Worm (Caenorhabditis elegans) whole organism, mixed stage, embryonic: ENCODE results near the gene K09H11.4.
"Not testable (repeated sequence)": the region's sequence is repeated elsewhere in the genome, so short reads cannot be mapped to it uniquely, and the experiment has no call there.

Source experiments
- M03D4.4 ChIP-seq: sonication (generic microtip); optimal IDR thresholded peaks from 2 replicates; lab custom pipeline; 2017; ENCODE audit warnings: mild to moderate bottlenecking, missing genetic modification characterization, missing compliant biosample characterization
- bed-3 ChIP-seq: fragments of 200-800 bp; sonication (Bioruptor generic); optimal IDR thresholded peaks from 3 replicates; lab custom pipeline; 2018; ENCODE audit warnings: mild to moderate bottlenecking, missing genetic modification characterization, moderate library complexity, missing compliant biosample characterization
- blmp-1 ChIP-seq: fragments of 150-350 bp; optimal IDR thresholded peaks from 2 replicates; lab custom pipeline; 2014; ENCODE audit warnings: missing biosample characterization, missing genetic modification characterization
- ceh-39 ChIP-seq: fragments of 150-350 bp; optimal IDR thresholded peaks from 2 replicates; lab custom pipeline; 2014; ENCODE audit warnings: missing biosample characterization, missing genetic modification characterization
- ceh-43 ChIP-seq: fragments of 200-800 bp; sonication (Bioruptor generic); optimal IDR thresholded peaks from 2 replicates; lab custom pipeline; 2018; ENCODE audit warnings: mild to moderate bottlenecking, missing genetic modification characterization, moderate library complexity, missing compliant biosample characterization
- ceh-83 ChIP-seq: fragments of 200-800 bp; sonication (Bioruptor generic); optimal IDR thresholded peaks from 2 replicates; lab custom pipeline; 2018; ENCODE audit warnings: mild to moderate bottlenecking, missing genetic modification characterization, missing compliant biosample characterization
- ces-1 ChIP-seq: fragments of 150-350 bp; optimal IDR thresholded peaks from 2 replicates; lab custom pipeline; 2014; ENCODE audit warnings: missing biosample characterization, missing genetic modification reagents, missing genetic modification characterization
- drap-1 ChIP-seq: fragments of 200-800 bp; sonication (Bioruptor generic); optimal IDR thresholded peaks from 3 replicates; lab custom pipeline; 2018; ENCODE audit warnings: mild to moderate bottlenecking, missing genetic modification characterization, missing compliant biosample characterization
- elt-1 ChIP-seq: sonication (generic microtip); optimal IDR thresholded peaks from 2 replicates; lab custom pipeline; 2017; ENCODE audit warnings: missing genetic modification characterization, mild to moderate bottlenecking, missing compliant biosample characterization, antibody characterized with exemption, moderate library complexity, borderline replicate concordance; ENCODE audit not compliant: insufficient read depth
- elt-3 ChIP-seq: fragments of 150-350 bp; optimal IDR thresholded peaks from 2 replicates; lab custom pipeline; 2014; ENCODE audit warnings: missing biosample characterization, missing genetic modification characterization
- hlh-1 ChIP-seq: fragments of 150-350 bp; optimal IDR thresholded peaks from 2 replicates; lab custom pipeline; 2014; ENCODE audit warnings: missing biosample characterization, missing genetic modification reagents, missing genetic modification characterization
- lin-13 ChIP-seq: fragments of 150-350 bp; optimal IDR thresholded peaks from 2 replicates; lab custom pipeline; 2014; ENCODE audit warnings: missing biosample characterization, missing genetic modification characterization
- lin-32 ChIP-seq: fragments of 200-800 bp; sonication (Bioruptor generic); optimal IDR thresholded peaks from 2 replicates; lab custom pipeline; 2018; ENCODE audit warnings: mild to moderate bottlenecking, missing genetic modification characterization, missing compliant biosample characterization
- lsy-2 ChIP-seq: fragments of 150-350 bp; optimal IDR thresholded peaks from 2 replicates; lab custom pipeline; 2014; ENCODE audit warnings: missing biosample characterization, missing genetic modification characterization
- mab-5 ChIP-seq: fragments of 150-350 bp; optimal IDR thresholded peaks from 2 replicates; lab custom pipeline; 2014; ENCODE audit warnings: missing biosample characterization, missing genetic modification characterization
- mls-2 ChIP-seq: sonication (generic microtip); optimal IDR thresholded peaks from 2 replicates; lab custom pipeline; 2016; ENCODE audit warnings: mild to moderate bottlenecking, missing genetic modification characterization, moderate library complexity, missing compliant biosample characterization
- nhr-12 ChIP-seq: fragments of 150-350 bp; optimal IDR thresholded peaks from 2 replicates; lab custom pipeline; 2014; ENCODE audit warnings: missing biosample characterization, missing genetic modification characterization
- nhr-2 ChIP-seq: fragments of 150-350 bp; optimal IDR thresholded peaks from 2 replicates; lab custom pipeline; 2014; ENCODE audit warnings: missing biosample characterization, missing genetic modification characterization
- nhr-237 ChIP-seq: fragments of 150-350 bp; optimal IDR thresholded peaks from 2 replicates; lab custom pipeline; 2014; ENCODE audit warnings: missing biosample characterization, missing genetic modification characterization
- nhr-28 ChIP-seq: fragments of 150-350 bp; optimal IDR thresholded peaks from 2 replicates; lab custom pipeline; 2014; ENCODE audit warnings: missing biosample characterization, missing genetic modification characterization
- nhr-76 ChIP-seq: sonication (generic microtip); optimal IDR thresholded peaks from 2 replicates; lab custom pipeline; 2017; ENCODE audit warnings: missing biosample characterization, missing genetic modification characterization
- pha-4 ChIP-seq: fragments of 150-350 bp; optimal IDR thresholded peaks from 2 replicates; lab custom pipeline; 2018; ENCODE audit warnings: missing biosample characterization, missing genetic modification reagents, missing genetic modification characterization
- sem-2 ChIP-seq: fragments of 200-800 bp; sonication (Bioruptor generic); optimal IDR thresholded peaks from 2 replicates; lab custom pipeline; 2018; ENCODE audit warnings: mild to moderate bottlenecking, missing genetic modification characterization, missing compliant biosample characterization
- snpc-4 ChIP-seq: fragments of 150-350 bp; optimal IDR thresholded peaks from 2 replicates; lab custom pipeline; 2014; ENCODE audit warnings: missing biosample characterization, missing genetic modification characterization
- sptf-1 ChIP-seq: sonication (generic microtip); optimal IDR thresholded peaks from 2 replicates; lab custom pipeline; 2017; ENCODE audit warnings: mild to moderate bottlenecking, missing genetic modification characterization, moderate library complexity, missing compliant biosample characterization
- unc-120 ChIP-seq: sonication (generic microtip); optimal IDR thresholded peaks from 2 replicates; lab custom pipeline; 2017; ENCODE audit warnings: missing genetic modification characterization, missing compliant biosample characterization; ENCODE audit not compliant: poor library complexity, severe bottlenecking
- unc-39 ChIP-seq: fragments of 150-350 bp; optimal IDR thresholded peaks from 2 replicates; lab custom pipeline; 2014; ENCODE audit warnings: missing biosample characterization, missing genetic modification characterization
- zip-8 ChIP-seq: fragments of 150-350 bp; optimal IDR thresholded peaks from 2 replicates; lab custom pipeline; 2014; ENCODE audit warnings: missing biosample characterization, missing genetic modification characterization
- ztf-11 ChIP-seq: fragments of 150-350 bp; optimal IDR thresholded peaks from 2 replicates; lab custom pipeline; 2014; ENCODE audit warnings: missing biosample characterization, missing genetic modification characterization

The K09H11.4 gene

ce11 chrV:5756193-5756592 is 29.8 kb upstream of the K09H11.4 start, which contains the start of gene C53A3.3:
Gene C53A3.3 (plus strand): TSS chrV:5756493.
- TF ChIP-seq elt-1 = no peak
- TF ChIP-seq, all 35 proteins: peak for 0

ce11 chrV:5755203-5755693 is 28.9 kb upstream of the K09H11.4 start, which contains the start of gene K09H11.11:
Gene K09H11.11 (minus strand): TSS chrV:5755253.
- not testable (repeated sequence) for TF ChIP-seq snpc-4, nhr-2, lsy-2 (tag; lab: Kevin White, UChicago)

- no peak for TF ChIP-seq nhr-237 (tag; lab: Kevin White, UChicago)
- no peak for TF ChIP-seq sptf-1 (tag; lab: Kevin White, UChicago)
- TF ChIP-seq pha-4 (tag; lab: Kevin White, UChicago) = no peak
- no peak for TF ChIP-seq ztf-11 (tag; lab: Kevin White, UChicago)
- TF ChIP-seq ceh-43 (GFP tag; lab: Kevin White, UChicago) = no peak
- TF ChIP-seq M03D4.4 (tag; lab: Kevin White, UChicago) = no peak
- TF ChIP-seq ces-1 = no peak
- TF ChIP-seq snpc-4 (tag; lab: Kevin White, UChicago) = no peak
- TF ChIP-seq unc-120 (tag; lab: Kevin White, UChicago) = no peak
Observed at ce11 chrV:5753432-5753831, 27.1 kb upstream of the K09H11.4 start, which contains the start of gene pgph-1. Gene pgph-1 (minus strand): TSS chrV:5753532.

ce11 chrV:5747519-5747918 is 21.2 kb upstream of the K09H11.4 start, which contains the start of gene acds-10:
Gene acds-10 (plus strand): TSS chrV:5747819.
- TF ChIP-seq pha-4 (tag; lab: Kevin White, UChicago) (no peak), ceh-39 (tag; lab: Kevin White, UChicago) (no peak), zip-8 (tag; lab: Kevin White, UChicago) (no peak), sem-2 (GFP tag; lab: Kevin White, UChicago) (no peak), unc-120 (tag; lab: Kevin White, UChicago) (no peak), M03D4.4 (tag; lab: Kevin White, UChicago) (no peak), ceh-83 (GFP tag; lab: Kevin White, UChicago) (no peak)

ce11 chrV:5746237-5746636 is 19.9 kb upstream of the K09H11.4 start:
- TF ChIP-seq unc-120 (tag; lab: Kevin White, UChicago) = no peak
- TF ChIP-seq bed-3 (GFP tag; lab: Kevin White, UChicago) = no peak
- no peak for TF ChIP-seq drap-1
- peak; percentile 60 for TF ChIP-seq ces-1
- TF ChIP-seq hlh-1 (tag; lab: Kevin White, UChicago) = no peak
- TF ChIP-seq nhr-2 (tag; lab: Kevin White, UChicago) = no peak
- TF ChIP-seq, all 35 proteins: peak for 1

- no peak for TF ChIP-seq pha-4 (tag; lab: Kevin White, UChicago)
- no peak for TF ChIP-seq nhr-237 (tag; lab: Kevin White, UChicago)
- TF ChIP-seq snpc-4 (tag; lab: Kevin White, UChicago) = no peak
- no peak for TF ChIP-seq lin-32 (GFP tag; lab: Kevin White, UChicago)
- TF ChIP-seq nhr-76 = no peak
- TF ChIP-seq sem-2 (GFP tag; lab: Kevin White, UChicago) = no peak
- no peak for TF ChIP-seq lin-13 (tag; lab: Kevin White, UChicago)
- no peak for TF ChIP-seq lsy-2 (tag; lab: Kevin White, UChicago)
Observed at ce11 chrV:5741237-5741636, 14.9 kb upstream of the K09H11.4 start.

ce11 chrV:5739438-5739837 is 13.1 kb upstream of the K09H11.4 start:
- no peak for TF ChIP-seq ceh-39 (tag; lab: Kevin White, UChicago)
- TF ChIP-seq pha-4 (tag; lab: Kevin White, UChicago) = no peak
- no peak for TF ChIP-seq nhr-76
- TF ChIP-seq elt-3 (tag; lab: Kevin White, UChicago) = no peak
- TF ChIP-seq hlh-1 (tag; lab: Kevin White, UChicago) = no peak
- no peak for TF ChIP-seq bed-3 (GFP tag; lab: Kevin White, UChicago)
- TF ChIP-seq elt-1 = no peak
- no peak for TF ChIP-seq blmp-1 (tag; lab: Kevin White, UChicago)
- no peak for TF ChIP-seq unc-39
- no peak for TF ChIP-seq mab-5 (tag; lab: Kevin White, UChicago)
- no peak for TF ChIP-seq lin-32 (GFP tag; lab: Kevin White, UChicago)
- TF ChIP-seq zip-8 (tag; lab: Kevin White, UChicago) = no peak
- TF ChIP-seq mls-2 (tag; lab: Kevin White, UChicago) = no peak
- TF ChIP-seq nhr-12 (tag; lab: Kevin White, UChicago) = no peak
- TF ChIP-seq sem-2 (GFP tag; lab: Kevin White, UChicago) = no peak
- no peak for TF ChIP-seq snpc-4 (tag; lab: Kevin White, UChicago)
- TF ChIP-seq nhr-28 (tag; lab: Kevin White, UChicago) = no peak
- TF ChIP-seq lin-13 (tag; lab: Kevin White, UChicago) = no peak
